Fruit fly (Drosophila melanogaster): ENCODE results near the gene CG42537.
A peak's percentile ranks its signal among the peaks of the same experiment; 100 is the strongest.

The CG42537 gene

DNA sequence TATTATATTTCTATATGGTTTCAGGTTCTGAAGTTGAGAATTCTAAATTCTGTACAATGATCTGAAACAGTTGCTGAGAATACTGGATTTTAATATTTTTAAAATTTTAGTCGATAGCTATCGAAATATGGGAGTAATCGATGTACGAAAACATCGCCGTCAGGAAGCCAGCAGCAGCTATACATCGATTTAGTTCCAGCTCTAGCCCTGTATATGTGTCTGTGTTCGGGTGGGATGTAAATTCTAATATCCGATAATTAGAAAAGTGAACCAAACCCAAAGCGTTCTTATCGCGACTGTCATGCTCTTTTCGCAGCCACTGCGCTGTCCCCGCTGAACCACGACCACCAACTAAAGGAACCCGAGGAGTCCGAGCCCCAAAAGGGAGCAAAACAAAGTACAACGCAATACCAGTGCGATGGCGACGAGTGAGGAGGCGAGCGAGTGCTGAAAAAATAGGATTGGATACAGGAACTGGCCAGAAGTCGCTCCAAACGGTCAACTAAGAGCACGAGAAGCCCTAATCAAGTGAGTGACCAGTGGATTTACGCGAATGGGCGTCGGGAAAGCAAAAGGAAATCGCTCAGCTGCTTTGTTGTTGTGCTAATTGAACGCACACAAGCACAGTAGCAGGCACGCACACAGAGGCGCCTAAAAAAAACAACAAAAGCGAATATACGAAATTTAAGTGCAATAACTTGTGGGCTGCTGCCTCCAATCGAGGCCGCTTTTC is 5.3 kb downstream of the CG42537 start, which contains the start of gene gzl (continued):
- TF ChIP-seq gt (GFP tag; IDR thresholded peaks at IDR 0.05) (no peak), Dbx (GFP tag; IDR thresholded peaks at IDR 0.05) (0 out of 3 replicates have a peak, but pooled peaks have one; percentile 8), CG11723 (GFP tag; optimal IDR thresholded peaks at IDR 0.05) (no peak), btn (GFP tag; optimal IDR thresholded peaks at IDR 0.05) (no peak), chm (GFP tag; IDR thresholded peaks at IDR 0.05) (no peak), Fer1 (GFP tag; optimal IDR thresholded peaks at IDR 0.05) (no peak), CG1832 (GFP tag; optimal IDR thresholded peaks at IDR 0.05) (no peak), row (GFP tag; IDR thresholded peaks at IDR 0.05) (peak; percentile 42; the same call in 1 of the 3 replicates), E2f2 (GFP tag; IDR thresholded peaks at IDR 0.05) (peak; percentile 70), BEAF-32 (GFP tag; optimal IDR thresholded peaks at IDR 0.05) (peak; percentile 95), crol (GFP tag; IDR thresholded peaks at IDR 0.05) (no peak), wek (GFP tag; optimal IDR thresholded peaks at IDR 0.05) (no peak), CG31224 (GFP tag; IDR thresholded peaks at IDR 0.05) (no peak), CG13296 (GFP tag; optimal IDR thresholded peaks at IDR 0.05) (peak; percentile 17), Mes4 (GFP tag; optimal IDR thresholded peaks at IDR 0.05) (no peak), trh (GFP tag; optimal IDR thresholded peaks at IDR 0.05) (no peak), kay (GFP tag; optimal IDR thresholded peaks at IDR 0.05) (no peak), Opbp (GFP tag; IDR thresholded peaks at IDR 0.05; ENCODE audit: partially characterized antibody) (peak; percentile 98), CG11560 (tag; IDR thresholded peaks at IDR 0.05) (no peak), lov (optimal IDR thresholded peaks at IDR 0.05) (no peak), lov (GFP tag; IDR thresholded peaks at IDR 0.05) (no peak), ERR (GFP tag; optimal IDR thresholded peaks at IDR 0.05) (no peak), CG11247 (GFP tag; IDR thresholded peaks at IDR 0.05) (no peak), Gug (GFP tag; IDR thresholded peaks at IDR 0.05) (no peak), CG34224 (GFP tag; IDR thresholded peaks at IDR 0.05; ENCODE audit: partially characterized antibody) (peak; percentile 96), CG10147 (GFP tag; optimal IDR thresholded peaks at IDR 0.05) (no peak), seq (GFP tag; IDR thresholded peaks at IDR 0.05) (no peak), Pdp1 (GFP tag; optimal IDR thresholded peaks at IDR 0.05) (no peak), nom (GFP tag; optimal IDR thresholded peaks at IDR 0.05) (peak; percentile 18), B-H2 (GFP tag; optimal IDR thresholded peaks at IDR 0.05) (peak; percentile 58), H2.0 (GFP tag; IDR thresholded peaks at IDR 0.05) (no peak), ttk (GFP tag; IDR thresholded peaks at IDR 0.05) (no peak), CG17361 (GFP tag; IDR thresholded peaks at IDR 0.05) (no peak), Awh (GFP tag; IDR thresholded peaks at IDR 0.05) (no peak), Fer2 (tag; optimal IDR thresholded peaks at IDR 0.05) (no peak), Doc3 (GFP tag; IDR thresholded peaks at IDR 0.05; ENCODE audit: partially characterized antibody) (peak; percentile 92), gsb-n (tag; optimal IDR thresholded peaks at IDR 0.05) (no peak), CG7839 (tag; optimal IDR thresholded peaks at IDR 0.05) (no peak), CG2875 (GFP tag; optimal IDR thresholded peaks at IDR 0.05) (no peak), CG17385 (GFP tag; optimal IDR thresholded peaks at IDR 0.05) (no peak), CG13287 (GFP tag; IDR thresholded peaks at IDR 0.05; ENCODE audit: partially characterized antibody) (peak; percentile 97), CG15479 (GFP tag; optimal IDR thresholded peaks at IDR 0.05) (peak; percentile 36), vfl (GFP tag; optimal IDR thresholded peaks at IDR 0.05) (no peak), CG14860 (GFP tag; IDR thresholded peaks at IDR 0.05; ENCODE audit: partially characterized antibody) (peak; percentile 96), tio (GFP tag; optimal IDR thresholded peaks at IDR 0.05) (no peak), Med (GFP tag) (peak; percentile 87), aop (GFP tag; IDR thresholded peaks at IDR 0.05) (no peak), CG6791 (GFP tag; IDR thresholded peaks at IDR 0.05; ENCODE audit: partially characterized antibody) (peak; percentile 99), Oli (tag; optimal IDR thresholded peaks at IDR 0.05) (no peak), YL-1 (GFP tag; optimal IDR thresholded peaks at IDR 0.05) (peak; percentile 72)

Data from whole organism, embryonic.